Fruit fly (Drosophila melanogaster): ENCODE measurements around the gene CG3744.

Gene CG3744

dm6 chr3R:24893320-24893955, 17.0 kb upstream of the CG3744 start (continued):
- TF ChIP-seq CG32006 (GFP tag; optimal IDR thresholded peaks at IDR 0.05) (peak; percentile 90), CG6163 (GFP tag; IDR thresholded peaks at IDR 0.05) (peak; percentile 81; the same call in 2 of the 3 replicates), CG10669 (GFP tag; optimal IDR thresholded peaks at IDR 0.05) (peak; percentile 81), vri (GFP tag; optimal IDR thresholded peaks at IDR 0.05) (peak; percentile 42), Hr4 (GFP tag; optimal IDR thresholded peaks at IDR 0.05) (peak; percentile 66), Gug (GFP tag; IDR thresholded peaks at IDR 0.05) (peak; percentile 76), Hr39 (GFP tag; optimal IDR thresholded peaks at IDR 0.05) (peak; percentile 22), fd85E (GFP tag; optimal IDR thresholded peaks at IDR 0.05) (peak; percentile 27), Eip78C (GFP tag) (peak; percentile 95), acj6 (GFP tag; optimal IDR thresholded peaks at IDR 0.05) (peak; percentile 81), dsx (GFP tag; optimal IDR thresholded peaks at IDR 0.05; ENCODE audit: poor library complexity, severe bottlenecking) (peak; percentile 91), svp (GFP tag) (peak; percentile 87), CG34406 (GFP tag; optimal IDR thresholded peaks at IDR 0.05) (peak; percentile 82), fkh (GFP tag; optimal IDR thresholded peaks at IDR 0.05) (peak; percentile 64), salr (GFP tag; optimal IDR thresholded peaks at IDR 0.05) (peak; percentile 7 to 86), Sox14 (GFP tag; optimal IDR thresholded peaks at IDR 0.05) (peak; percentile 33), Met (GFP tag; optimal IDR thresholded peaks at IDR 0.05) (peak; percentile 83), ss (GFP tag; optimal IDR thresholded peaks at IDR 0.05) (peak; percentile 84 to 86), Ets21C (GFP tag; optimal IDR thresholded peaks at IDR 0.05) (peak; percentile 19), CG6854 (GFP tag; optimal IDR thresholded peaks at IDR 0.05) (peak; percentile 76), Smox (GFP tag; optimal IDR thresholded peaks at IDR 0.05) (peak; percentile 77), achi (GFP tag; optimal IDR thresholded peaks at IDR 0.05) (peak; percentile 90), CG11902 (GFP tag; optimal IDR thresholded peaks at IDR 0.05) (peak; percentile 59), Ets96B (tag; optimal IDR thresholded peaks at IDR 0.05) (peak; percentile 93), dac (GFP tag; optimal IDR thresholded peaks at IDR 0.05) (peak; percentile 62)

dm6 chr3R:24890919-24891318, 14.5 kb upstream of the CG3744 start:
- TF ChIP-seq OdsH (GFP tag; optimal IDR thresholded peaks at IDR 0.05) (peak; percentile 35), cyc (GFP tag; optimal IDR thresholded peaks at IDR 0.05) (no peak), Hr38 (GFP tag; optimal IDR thresholded peaks at IDR 0.05) (no peak), fd85E (GFP tag; optimal IDR thresholded peaks at IDR 0.05) (no peak), Ets96B (tag; optimal IDR thresholded peaks at IDR 0.05) (no peak), CG4318 (GFP tag; optimal IDR thresholded peaks at IDR 0.05) (peak; percentile 47), fkh (GFP tag; optimal IDR thresholded peaks at IDR 0.05) (no peak), achi (GFP tag; optimal IDR thresholded peaks at IDR 0.05) (peak; percentile 5), Eip78C (GFP tag) (peak; percentile 69), CG10669 (GFP tag; optimal IDR thresholded peaks at IDR 0.05) (no peak), dac (GFP tag; optimal IDR thresholded peaks at IDR 0.05) (peak; percentile 37), CG9139 (GFP tag; optimal IDR thresholded peaks at IDR 0.05) (no peak), net (GFP tag; optimal IDR thresholded peaks at IDR 0.05) (no peak), CG15336 (GFP tag; IDR thresholded peaks at IDR 0.05) (peak; percentile 67), CG11762 (GFP tag; optimal IDR thresholded peaks at IDR 0.05; ENCODE audit: insufficient read depth) (no peak), pdm3 (GFP tag; optimal IDR thresholded peaks at IDR 0.05) (peak; percentile 38), salr (GFP tag; optimal IDR thresholded peaks at IDR 0.05) (no peak), spab (GFP tag; optimal IDR thresholded peaks at IDR 0.05) (no peak), fd59A (GFP tag; optimal IDR thresholded peaks at IDR 0.05) (no peak), CG10631 (GFP tag; optimal IDR thresholded peaks at IDR 0.05) (no peak), svp (GFP tag) (peak; percentile 37), CG6163 (GFP tag; IDR thresholded peaks at IDR 0.05) (0 out of 3 replicates have a peak, but pooled peaks have one; percentile 16), CG11902 (GFP tag; optimal IDR thresholded peaks at IDR 0.05) (no peak), Sox102F (GFP tag; optimal IDR thresholded peaks at IDR 0.05) (no peak), Gug (GFP tag; IDR thresholded peaks at IDR 0.05) (no peak), Blimp-1 (GFP tag; optimal IDR thresholded peaks at IDR 0.05) (no peak), Hr39 (GFP tag; optimal IDR thresholded peaks at IDR 0.05) (peak; percentile 6), Eip93F (GFP tag; optimal IDR thresholded peaks at IDR 0.05) (no peak), acj6 (GFP tag; optimal IDR thresholded peaks at IDR 0.05) (no peak), CG8119 (GFP tag; IDR thresholded peaks at IDR 0.05) (peak; percentile 55; the same call in 2 of the 3 replicates), CG32006 (GFP tag; optimal IDR thresholded peaks at IDR 0.05) (peak; percentile 71), Sox15 (GFP tag; optimal IDR thresholded peaks at IDR 0.05) (no peak), CG7368 (GFP tag; optimal IDR thresholded peaks at IDR 0.05) (no peak), CG34406 (GFP tag; optimal IDR thresholded peaks at IDR 0.05) (no peak), Ets21C (GFP tag; optimal IDR thresholded peaks at IDR 0.05) (no peak), topi (GFP tag; optimal IDR thresholded peaks at IDR 0.05) (no peak), eg (GFP tag; IDR thresholded peaks at IDR 0.05) (peak; percentile 29; the same call in 1 of the 3 replicates), Hr4 (GFP tag; optimal IDR thresholded peaks at IDR 0.05) (peak; percentile 59), CG8319 (GFP tag; optimal IDR thresholded peaks at IDR 0.05) (no peak), vri (GFP tag; optimal IDR thresholded peaks at IDR 0.05) (no peak)

Measured in whole organism, prepupa.